Worm (Caenorhabditis elegans) whole organism, L4 larva: Measurements from ENCODE around the gene clec-173.

Experiments used
- D1046.2 ChIP-seq: fragments of 200-800 bp; sonication (Bioruptor generic); IDR thresholded peaks from 2 replicates; pipeline ENCODE4 v1.3.6; 2022; ENCODE audit warnings: missing genetic modification characterization, missing compliant biosample characterization
- F44E2.7 ChIP-seq: fragments of 200-800 bp; sonication (Bioruptor generic); IDR thresholded peaks from 2 replicates; pipeline ENCODE4 v2.1.2; 2022; ENCODE audit warnings: missing genetic modification characterization, missing compliant biosample characterization
- Y5F2A.4 ChIP-seq: fragments of 200-800 bp; sonication (Bioruptor generic); optimal IDR thresholded peaks from 2 replicates; lab custom pipeline; 2018; ENCODE audit warnings: mild to moderate bottlenecking, missing genetic modification characterization, missing compliant biosample characterization
- Y75B8A.6 ChIP-seq: fragments of 200-800 bp; sonication (Bioruptor generic); IDR thresholded peaks from 2 replicates; pipeline ENCODE4 v1.3.6; 2022; ENCODE audit warnings: missing genetic modification reagents, missing genetic modification characterization, missing compliant biosample characterization
- ZK337.2 ChIP-seq: fragments of 200-800 bp; sonication (Bioruptor generic); IDR thresholded peaks from 2 replicates; pipeline ENCODE4 v1.3.6; 2022; ENCODE audit warnings: missing genetic modification reagents, missing genetic modification characterization, missing compliant biosample characterization
- aly-2 ChIP-seq: sonication (generic microtip); optimal IDR thresholded peaks from 2 replicates; lab custom pipeline; 2018; ENCODE audit warnings: missing biosample characterization, missing genetic modification characterization
- arid-1 ChIP-seq: fragments of 200-800 bp; sonication (Bioruptor generic); conservative IDR thresholded peaks from 2 replicates; pipeline ENCODE4 v1.3.6; 2022; ENCODE audit warnings: missing genetic modification reagents, missing genetic modification characterization, missing compliant biosample characterization
- attf-4 ChIP-seq: sonication (generic microtip); optimal IDR thresholded peaks from 3 replicates; lab custom pipeline; 2017; ENCODE audit warnings: missing biosample characterization, missing genetic modification characterization
- ceh-20 ChIP-seq: fragments of 200-800 bp; sonication (Bioruptor generic); IDR thresholded peaks from 2 replicates; pipeline ENCODE4 v1.3.6; 2022; ENCODE audit warnings: missing genetic modification reagents, missing genetic modification characterization, missing compliant biosample characterization
- ceh-28 ChIP-seq: fragments of 150-350 bp; optimal IDR thresholded peaks from 2 replicates; lab custom pipeline; 2014; ENCODE audit warnings: missing biosample characterization, missing genetic modification reagents, missing genetic modification characterization
- ces-1 ChIP-seq: fragments of 150-350 bp; sonication (generic microtip); optimal IDR thresholded peaks from 4 replicates; lab custom pipeline; 2014; ENCODE audit warnings: missing biosample characterization, missing genetic modification reagents, missing genetic modification characterization
- dmd-6 ChIP-seq: fragments of 200-800 bp; sonication (Bioruptor generic); IDR thresholded peaks from 2 replicates; pipeline ENCODE4 v1.3.6; 2022; ENCODE audit warnings: missing genetic modification reagents, missing genetic modification characterization, missing compliant biosample characterization
- dpl-1 ChIP-seq: fragments of 150-350 bp; optimal IDR thresholded peaks from 2 replicates; lab custom pipeline; 2014; ENCODE audit warnings: missing biosample characterization, missing genetic modification reagents, missing genetic modification characterization
- fkh-10 ChIP-seq: fragments of 150-350 bp; optimal IDR thresholded peaks from 2 replicates; lab custom pipeline; 2014; ENCODE audit warnings: missing biosample characterization, missing genetic modification reagents, missing genetic modification characterization
- gei-8 ChIP-seq: fragments of 200-800 bp; sonication (Bioruptor generic); optimal IDR thresholded peaks from 2 replicates; lab custom pipeline; 2018; ENCODE audit warnings: mild to moderate bottlenecking, missing genetic modification characterization, missing compliant biosample characterization
- hif-1 ChIP-seq, 2 experiments: sonication (generic microtip); optimal IDR thresholded peaks; 2 replicates each; lab custom pipeline; 2016 to 2017; ENCODE audit warnings: missing compliant biosample characterization in 2 of 2, missing genetic modification characterization in 2 of 2, missing genetic modification reagents in 2 of 2, missing genotype in 2 of 2, mild to moderate bottlenecking in 1 of 2
- hlh-11 ChIP-seq: fragments of 200-800 bp; sonication (Bioruptor generic); optimal IDR thresholded peaks from 2 replicates; lab custom pipeline; 2018; ENCODE audit warnings: mild to moderate bottlenecking, missing genetic modification characterization, missing compliant biosample characterization
- hlh-30 ChIP-seq: sonication (generic microtip); optimal IDR thresholded peaks from 2 replicates; lab custom pipeline; 2017; ENCODE audit warnings: antibody characterized with exemption, mild to moderate bottlenecking, missing genetic modification characterization, missing compliant biosample characterization; ENCODE audit not compliant: insufficient read depth
- hmg-1.1 ChIP-seq: fragments of 200-800 bp; sonication (Bioruptor generic); IDR thresholded peaks from 2 replicates; pipeline ENCODE4 v1.3.6; 2022; ENCODE audit warnings: missing genetic modification reagents, missing genetic modification characterization, missing compliant biosample characterization
- lin-1 ChIP-seq: fragments of 200-800 bp; sonication (Bioruptor generic); IDR thresholded peaks from 2 replicates; pipeline ENCODE4 v1.3.6; 2022; ENCODE audit warnings: missing genetic modification reagents, missing genetic modification characterization, missing compliant biosample characterization
- lin-13 ChIP-seq: fragments of 150-350 bp; optimal IDR thresholded peaks from 2 replicates; lab custom pipeline; 2014; ENCODE audit warnings: missing biosample characterization, missing genetic modification reagents, missing genetic modification characterization
- lin-15B ChIP-seq: fragments of 150-350 bp; sonication (generic microtip); optimal IDR thresholded peaks from 3 replicates; lab custom pipeline; 2014; ENCODE audit warnings: missing biosample characterization, missing genetic modification characterization
- lir-3 ChIP-seq: sonication (generic microtip); optimal IDR thresholded peaks from 2 replicates; lab custom pipeline; 2016; ENCODE audit warnings: mild to moderate bottlenecking, missing genetic modification characterization, missing compliant biosample characterization
- madf-9 ChIP-seq: fragments of 200-800 bp; sonication (Bioruptor generic); conservative IDR thresholded peaks from 2 replicates; pipeline ENCODE4 v1.3.6; 2022; ENCODE audit warnings: missing genetic modification reagents, missing genetic modification characterization, missing compliant biosample characterization
- mdl-1 ChIP-seq, 2 experiments: fragments of 150-350 bp in 1 of 2; sonication (generic microtip) in 1 of 2; optimal IDR thresholded peaks; 2 replicates each; lab custom pipeline; 2014 to 2017; ENCODE audit warnings: missing biosample characterization in 2 of 2, missing genetic modification characterization in 2 of 2
- nhr-42 ChIP-seq: fragments of 200-800 bp; sonication (Bioruptor generic); IDR thresholded peaks from 2 replicates; pipeline ENCODE4 v1.3.6; 2022; ENCODE audit warnings: missing genetic modification characterization, missing compliant biosample characterization
- nhr-48 ChIP-seq: sonication (generic microtip); optimal IDR thresholded peaks from 2 replicates; lab custom pipeline; 2016; ENCODE audit warnings: mild to moderate bottlenecking, missing genetic modification characterization, missing compliant biosample characterization
- pha-4 ChIP-seq, 2 experiments: fragments of 150-350 bp in 1 of 2; fragments of 200-800 bp in 1 of 2; sonication (Bioruptor generic) in 1 of 2; IDR thresholded peaks in 1 of 2; optimal IDR thresholded peaks in 1 of 2; 2 replicates each; pipeline versions ENCODE4 v1.3.6 to Lab custom; 2014 to 2022; ENCODE audit warnings: missing genetic modification characterization in 2 of 2, missing genetic modification reagents in 2 of 2, missing biosample characterization in 1 of 2, missing compliant biosample characterization in 1 of 2
- sdz-12 ChIP-seq: fragments of 200-800 bp; sonication (Bioruptor generic); optimal IDR thresholded peaks from 2 replicates; lab custom pipeline; 2018; ENCODE audit warnings: mild to moderate bottlenecking, missing genetic modification characterization, missing compliant biosample characterization
- set-16 ChIP-seq: fragments of 200-800 bp; sonication (Bioruptor generic); IDR thresholded peaks from 2 replicates; pipeline ENCODE4 v1.3.6; 2022; ENCODE audit warnings: missing genetic modification reagents, missing genetic modification characterization, missing compliant biosample characterization
- skn-1 ChIP-seq: fragments of 150-350 bp; optimal IDR thresholded peaks from 2 replicates; lab custom pipeline; 2014; ENCODE audit warnings: missing biosample characterization, missing genetic modification characterization
- unc-130 ChIP-seq: sonication (generic microtip); optimal IDR thresholded peaks from 2 replicates; lab custom pipeline; 2016; ENCODE audit warnings: missing genetic modification reagents, missing genetic modification characterization, missing compliant biosample characterization
- unc-39 ChIP-seq: sonication (generic microtip); optimal IDR thresholded peaks from 2 replicates; lab custom pipeline; 2017; ENCODE audit warnings: missing biosample characterization, missing genetic modification characterization
- unc-62 ChIP-seq, 3 experiments: fragments of 150-350 bp in 1 of 3; sonication (generic microtip); optimal IDR thresholded peaks in 2 of 3; peaks in 1 of 3; 1 replicate in 1 of 3; 2 replicates in 2 of 3; lab custom pipeline; 2014 to 2017; ENCODE audit warnings: missing biosample characterization in 3 of 3, missing genetic modification characterization in 3 of 3, missing genetic modification reagents in 3 of 3, missing genotype in 1 of 3
- zag-1 ChIP-seq: fragments of 150-350 bp; optimal IDR thresholded peaks from 2 replicates; lab custom pipeline; 2014; ENCODE audit warnings: missing biosample characterization, missing genetic modification characterization
- ztf-7 ChIP-seq: fragments of 150-350 bp; optimal IDR thresholded peaks from 2 replicates; lab custom pipeline; 2014; ENCODE audit warnings: missing biosample characterization, missing genetic modification characterization

Gene clec-173

ce11 chrIV:3289237-3289636 is 21.8 kb upstream of the clec-173 start, which contains the start of gene gcy-23:
gcy-23 (minus strand) TSS chrIV:3289337.
- no peak for TF ChIP-seq ceh-20
- TF ChIP-seq hlh-30 (tag; lab: Kevin White, UChicago): no peak
- TF ChIP-seq arid-1: no peak
- no peak for TF ChIP-seq nhr-48
- no peak for TF ChIP-seq attf-4 (tag; lab: Kevin White, UChicago)
- TF ChIP-seq fkh-10: no peak
- no peak for TF ChIP-seq hmg-1.1 (GFP tag; lab: Robert Waterston, UW)
- TF ChIP-seq ces-1 (GFP tag; lab: Kevin White, UChicago): no peak
- no peak for TF ChIP-seq lin-13
- no peak for TF ChIP-seq aly-2 (tag; lab: Kevin White, UChicago)
- TF ChIP-seq mdl-1 (tag; optimal IDR thresholded peaks at IDR 0.05; lab: Kevin White, UChicago): no peak
- no peak for TF ChIP-seq ceh-28 (tag; lab: Kevin White, UChicago)
- TF ChIP-seq dpl-1: no peak

- no peak for TF ChIP-seq dmd-6 (GFP tag; lab: Robert Waterston, UW)
- 0 out of 2 replicates have a peak, but pooled peaks have one; percentile 15 for TF ChIP-seq ZK337.2 (GFP tag; lab: Robert Waterston, UW)
- TF ChIP-seq, all 104 proteins: peak for 1
Observed at ce11 chrIV:3278822-3279221, 11.3 kb upstream of the clec-173 start.

- TF ChIP-seq lir-3 (no peak), Y75B8A.6 (GFP tag; lab: Robert Waterston, UW) (no peak), unc-130 (no peak), unc-39 (no peak), dmd-6 (GFP tag; lab: Robert Waterston, UW) (no peak), unc-62 (GFP tag; optimal IDR thresholded peaks at IDR 0.05 in 1 of 2; lab: Kevin White, UChicago) (no peak), unc-62 (tag; optimal IDR thresholded peaks at IDR 0.05; lab: Kevin White, UChicago) (no peak), pha-4 (GFP tag; IDR thresholded peaks at IDR 0.05; lab: Robert Waterston, UW) (no peak), pha-4 (tag; optimal IDR thresholded peaks at IDR 0.05; lab: Kevin White, UChicago) (no peak), lin-15B (no peak), sdz-12 (GFP tag; lab: Kevin White, UChicago) (no peak), hif-1 (tag; optimal IDR thresholded peaks at IDR 0.05; lab: Kevin White, UChicago) (no peak), D1046.2 (GFP tag; lab: Robert Waterston, UW) (no peak), hlh-11 (tag; lab: Kevin White, UChicago) (no peak), Y5F2A.4 (GFP tag; lab: Kevin White, UChicago) (no peak), lin-1 (GFP tag; lab: Robert Waterston, UW) (no peak), skn-1 (tag; lab: Kevin White, UChicago) (no peak), gei-8 (GFP tag; lab: Kevin White, UChicago) (no peak)
Observed at ce11 chrIV:3273295-3273694, 5.8 kb upstream of the clec-173 start, which contains the start of gene T26C12.3. T26C12.3 (minus strand) TSS chrIV:3273395.

ce11 chrIV:3271342-3271741 is 3.9 kb upstream of the clec-173 start:
- TF ChIP-seq F44E2.7 (GFP tag; lab: Robert Waterston, UW) (no peak), Y75B8A.6 (GFP tag; lab: Robert Waterston, UW) (no peak), ztf-7 (tag; lab: Kevin White, UChicago) (no peak)

- TF ChIP-seq madf-9 (GFP tag; lab: Robert Waterston, UW): no peak
- no peak for TF ChIP-seq zag-1 (tag; lab: Kevin White, UChicago)
- 0 out of 2 replicates have a peak, but pooled peaks have one; percentile 12 for TF ChIP-seq nhr-42 (GFP tag; lab: Robert Waterston, UW)
- TF ChIP-seq set-16: peak; percentile 73
- no peak for TF ChIP-seq ZK337.2 (GFP tag; lab: Robert Waterston, UW)
Observed at ce11 chrIV:3266841-3267240, 640 bp downstream of the clec-173 start.
